Worm (Caenorhabditis elegans): Measurements from ENCODE around the gene cdk-1.

ce11 chrIII:9789083-9789482 lies 41.8 kb downstream of the cdk-1 start:
- TF ChIP-seq scrt-1 (GFP tag; IDR thresholded peaks at IDR 0.05) (no peak), ama-1 (optimal IDR thresholded peaks at IDR 0.05) (no peak), B0310.2 (tag; optimal IDR thresholded peaks at IDR 0.05) (no peak), tbx-37 (GFP tag; conservative IDR thresholded peaks at IDR 0.05) (no peak), hnd-1 (tag; optimal IDR thresholded peaks at IDR 0.05) (no peak), sea-1 (GFP tag; conservative IDR thresholded peaks at IDR 0.05) (no peak)
